Fruit fly (Drosophila melanogaster): ENCODE measurements around the gene CG33500.

Gene CG33500

dm6 chr3L:11493090-11493807 lies 15.2 kb upstream of the CG33500 start (continued):
- TF ChIP-seq lab (GFP tag; optimal IDR thresholded peaks at IDR 0.05) (peak; percentile 45), CG10321 (GFP tag; IDR thresholded peaks at IDR 0.05) (no peak), hkb (optimal IDR thresholded peaks at IDR 0.05) (no peak), hkb (GFP tag; IDR thresholded peaks at IDR 0.05) (peak; percentile 22; the same call in 1 of the 2 replicates), tup (GFP tag; optimal IDR thresholded peaks at IDR 0.05) (no peak), HLHmδ (GFP tag; optimal IDR thresholded peaks at IDR 0.05) (peak; percentile 86), inv (GFP tag; IDR thresholded peaks at IDR 0.05; ENCODE audit: partially characterized antibody) (no peak), CG42726 (GFP tag; IDR thresholded peaks at IDR 0.05; ENCODE audit: partially characterized antibody) (peak; percentile 30; the same call in 1 of the 2 replicates), chm (GFP tag; IDR thresholded peaks at IDR 0.05) (peak; percentile 46; the same call in 1 of the 2 replicates), zfh1 (GFP tag; IDR thresholded peaks at IDR 0.05) (no peak), Nf-YB (GFP tag; optimal IDR thresholded peaks at IDR 0.05) (no peak), NFAT (GFP tag; IDR thresholded peaks at IDR 0.05) (no peak), mam (GFP tag; optimal IDR thresholded peaks at IDR 0.05) (no peak), pho (GFP tag; optimal IDR thresholded peaks at IDR 0.05) (no peak), sens-2 (GFP tag; IDR thresholded peaks at IDR 0.05) (no peak; the same call in 1 of the 2 replicates), CG12744 (GFP tag; optimal IDR thresholded peaks at IDR 0.05) (no peak), CG4404 (GFP tag; IDR thresholded peaks at IDR 0.05) (no peak), Meics (GFP tag; optimal IDR thresholded peaks at IDR 0.05) (peak; percentile 10), sc (optimal IDR thresholded peaks at IDR 0.05) (no peak), sc (GFP tag; optimal IDR thresholded peaks at IDR 0.05) (no peak), CG12659 (GFP tag; optimal IDR thresholded peaks at IDR 0.05) (no peak), CG12299 (tag; optimal IDR thresholded peaks at IDR 0.05) (peak; percentile 9), CG4730 (GFP tag; IDR thresholded peaks at IDR 0.05) (no peak), trem (tag; optimal IDR thresholded peaks at IDR 0.05) (no peak), tio (GFP tag; optimal IDR thresholded peaks at IDR 0.05) (no peak), Abd-B (GFP tag; optimal IDR thresholded peaks at IDR 0.05) (no peak), CrebB (tag; optimal IDR thresholded peaks at IDR 0.05) (peak; percentile 63), CG2875 (GFP tag; optimal IDR thresholded peaks at IDR 0.05) (no peak), gce (GFP tag; IDR thresholded peaks at IDR 0.05) (peak; percentile 60; the same call in 1 of the 3 replicates), Myb (GFP tag; optimal IDR thresholded peaks at IDR 0.05) (no peak), nom (GFP tag; optimal IDR thresholded peaks at IDR 0.05) (peak; percentile 84), Xrp1 (GFP tag; IDR thresholded peaks at IDR 0.05) (no peak), psq (GFP tag; optimal IDR thresholded peaks at IDR 0.05) (no peak), CG13894 (tag; optimal IDR thresholded peaks at IDR 0.05) (peak; percentile 62), Elba2 (GFP tag; optimal IDR thresholded peaks at IDR 0.05) (no peak), wek (GFP tag; optimal IDR thresholded peaks at IDR 0.05) (peak; percentile 67), CG34376 (GFP tag; optimal IDR thresholded peaks at IDR 0.05) (peak; percentile 63), CG1024 (GFP tag; IDR thresholded peaks at IDR 0.05) (no peak), CG34224 (GFP tag; IDR thresholded peaks at IDR 0.05; ENCODE audit: partially characterized antibody) (peak; percentile 73), CG14667 (GFP tag; IDR thresholded peaks at IDR 0.05) (no peak), CG13424 (tag; optimal IDR thresholded peaks at IDR 0.05) (no peak), pnt (GFP tag; optimal IDR thresholded peaks at IDR 0.05) (no peak), knrl (GFP tag; IDR thresholded peaks at IDR 0.05; ENCODE audit: partially characterized antibody) (no peak), pfk (GFP tag; optimal IDR thresholded peaks at IDR 0.05) (peak; percentile 62), Pdp1 (GFP tag; optimal IDR thresholded peaks at IDR 0.05) (no peak), CG6683 (GFP tag; optimal IDR thresholded peaks at IDR 0.05) (no peak), CG4707 (GFP tag; optimal IDR thresholded peaks at IDR 0.05) (peak; percentile 41), Mes4 (GFP tag; optimal IDR thresholded peaks at IDR 0.05) (no peak), CG3407 (GFP tag; optimal IDR thresholded peaks at IDR 0.05) (no peak)

All from whole organism, embryonic.